Worm (Caenorhabditis elegans): ENCODE measurements around the gene K02G10.5.

DNA sequence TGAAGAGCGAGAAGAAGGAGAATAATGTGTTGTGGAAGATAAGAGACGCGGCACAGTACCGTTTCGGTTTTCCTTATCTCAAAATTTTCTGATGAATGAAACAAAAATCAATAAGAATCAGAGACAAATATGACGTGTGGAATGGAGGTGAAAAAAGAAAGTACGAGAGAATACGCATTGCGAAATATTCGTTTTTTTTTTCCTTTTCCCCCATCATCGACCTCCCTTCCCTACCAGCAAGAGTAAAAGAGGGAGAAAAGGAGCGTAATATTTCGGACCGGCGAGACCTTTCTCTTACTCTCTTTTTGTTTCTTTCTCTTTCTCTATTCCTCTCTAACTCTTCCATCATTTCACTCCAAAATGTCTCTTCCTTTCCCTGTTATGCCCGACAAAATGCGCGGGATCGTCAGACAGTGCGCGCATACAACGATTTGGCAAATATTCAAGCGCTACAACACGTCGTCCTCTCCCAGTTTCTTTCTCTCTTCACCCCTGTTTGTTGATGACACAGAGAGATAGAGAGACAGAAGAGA, 28.6 kb downstream of the K02G10.5 start:
- TF ChIP-seq tbx-2 (tag; optimal IDR thresholded peaks at IDR 0.05) (peak; percentile 61), fos-1 (tag; optimal IDR thresholded peaks at IDR 0.05) (no peak), jun-1 (tag; optimal IDR thresholded peaks at IDR 0.05) (peak; percentile 13), irx-1 (tag; optimal IDR thresholded peaks at IDR 0.05) (no peak), nhr-20 (tag; optimal IDR thresholded peaks at IDR 0.05) (peak; percentile 77), ztf-11 (tag; optimal IDR thresholded peaks at IDR 0.05) (no peak), elt-3 (tag; optimal IDR thresholded peaks at IDR 0.05) (peak in 3 of 6 experiments; percentile 32 to 50 (median 39)), blmp-1 (tag; optimal IDR thresholded peaks at IDR 0.05) (peak; percentile 98)

Data from whole organism, L1 larva.